Worm (Caenorhabditis elegans) whole organism, late embryonic: ENCODE data around the gene pqn-35.

Experiments
- C08G9.2 ChIP-seq: sonication (generic microtip); optimal IDR thresholded peaks from 2 replicates; lab custom pipeline; 2016; ENCODE audit warnings: mild to moderate bottlenecking, missing genetic modification characterization, moderate library complexity, missing compliant biosample characterization
- C38D4.7 ChIP-seq: fragments of 200-800 bp; sonication (Bioruptor generic); optimal IDR thresholded peaks from 2 replicates; lab custom pipeline; 2018; ENCODE audit warnings: mild to moderate bottlenecking, missing genetic modification characterization, moderate library complexity, missing compliant biosample characterization
- K02D7.2 ChIP-seq: sonication (generic microtip); optimal IDR thresholded peaks from 2 replicates; lab custom pipeline; 2017; ENCODE audit warnings: mild to moderate bottlenecking, missing genetic modification characterization, missing compliant biosample characterization
- Y22D7AL.16 ChIP-seq: sonication (generic microtip); optimal IDR thresholded peaks from 2 replicates; lab custom pipeline; 2016; ENCODE audit warnings: missing genetic modification characterization, missing compliant biosample characterization
- ama-1 ChIP-seq: fragments of 150-350 bp; optimal IDR thresholded peaks from 2 replicates; lab custom pipeline; 2014
- ceh-14 ChIP-seq: sonication (generic microtip); optimal IDR thresholded peaks from 2 replicates; lab custom pipeline; 2016; ENCODE audit warnings: missing genotype, missing genetic modification characterization, missing compliant biosample characterization
- ceh-19 ChIP-seq: fragments of 200-800 bp; sonication (Bioruptor generic); optimal IDR thresholded peaks from 2 replicates; lab custom pipeline; 2018; ENCODE audit warnings: mild to moderate bottlenecking, missing genetic modification characterization, missing compliant biosample characterization
- ceh-2 ChIP-seq: sonication (generic microtip); optimal IDR thresholded peaks from 2 replicates; lab custom pipeline; 2016; ENCODE audit warnings: missing genotype, missing genetic modification characterization, missing compliant biosample characterization
- ceh-30 ChIP-seq: fragments of 150-350 bp; optimal IDR thresholded peaks from 2 replicates; lab custom pipeline; 2014; ENCODE audit warnings: missing biosample characterization, missing genetic modification characterization
- ceh-34 ChIP-seq: sonication (generic microtip); optimal IDR thresholded peaks from 2 replicates; lab custom pipeline; 2016; ENCODE audit warnings: mild to moderate bottlenecking, missing genetic modification characterization, missing compliant biosample characterization
- ceh-48 ChIP-seq: sonication (generic microtip); optimal IDR thresholded peaks from 2 replicates; lab custom pipeline; 2016; ENCODE audit warnings: missing genetic modification characterization, inconsistent platforms, missing compliant biosample characterization
- ceh-9 ChIP-seq: sonication (generic microtip); optimal IDR thresholded peaks from 2 replicates; lab custom pipeline; 2016; ENCODE audit warnings: mild to moderate bottlenecking, missing genetic modification characterization, inconsistent platforms, missing compliant biosample characterization
- che-1 ChIP-seq: sonication (generic microtip); optimal IDR thresholded peaks from 2 replicates; lab custom pipeline; 2016; ENCODE audit warnings: mild to moderate bottlenecking, missing genetic modification characterization, missing compliant biosample characterization
- dmd-4 ChIP-seq: sonication (generic microtip); optimal IDR thresholded peaks from 2 replicates; lab custom pipeline; 2016; ENCODE audit warnings: borderline replicate concordance, missing genetic modification characterization, missing compliant biosample characterization
- ets-4 ChIP-seq: sonication (generic microtip); optimal IDR thresholded peaks from 2 replicates; lab custom pipeline; 2016; ENCODE audit warnings: missing genetic modification characterization, missing compliant biosample characterization
- eyg-1 ChIP-seq: sonication (generic microtip); optimal IDR thresholded peaks from 2 replicates; lab custom pipeline; 2016; ENCODE audit warnings: missing genotype, missing genetic modification characterization, missing compliant biosample characterization
- hlh-13 ChIP-seq: fragments of 200-800 bp; sonication (Bioruptor generic); optimal IDR thresholded peaks from 2 replicates; lab custom pipeline; 2018; ENCODE audit warnings: mild to moderate bottlenecking, missing genetic modification characterization, missing compliant biosample characterization
- hlh-30 ChIP-seq: sonication (generic microtip); optimal IDR thresholded peaks from 2 replicates; lab custom pipeline; 2017; ENCODE audit warnings: antibody characterized with exemption, missing genetic modification characterization, missing compliant biosample characterization; ENCODE audit not compliant: insufficient read depth
- hlh-6 ChIP-seq: sonication (generic microtip); optimal IDR thresholded peaks from 2 replicates; lab custom pipeline; 2016; ENCODE audit warnings: missing genotype, missing genetic modification characterization, missing compliant biosample characterization
- hlh-8 ChIP-seq: sonication (generic microtip); optimal IDR thresholded peaks from 2 replicates; lab custom pipeline; 2016; ENCODE audit warnings: missing genotype, missing genetic modification characterization, missing compliant biosample characterization
- lin-11 ChIP-seq: fragments of 200-800 bp; sonication (Bioruptor generic); optimal IDR thresholded peaks from 2 replicates; lab custom pipeline; 2018; ENCODE audit warnings: mild to moderate bottlenecking, missing genetic modification characterization, missing compliant biosample characterization
- madf-2 ChIP-seq: sonication (generic microtip); optimal IDR thresholded peaks from 2 replicates; lab custom pipeline; 2017; ENCODE audit warnings: missing genetic modification characterization, missing compliant biosample characterization
- nhr-11 ChIP-seq: fragments of 150-350 bp; optimal IDR thresholded peaks from 2 replicates; lab custom pipeline; 2014; ENCODE audit warnings: missing biosample characterization, missing genetic modification characterization
- nhr-232 ChIP-seq: sonication (generic microtip); optimal IDR thresholded peaks from 2 replicates; lab custom pipeline; 2016; ENCODE audit warnings: missing genetic modification characterization, missing compliant biosample characterization
- odd-2 ChIP-seq: sonication (generic microtip); optimal IDR thresholded peaks from 2 replicates; lab custom pipeline; 2017; ENCODE audit warnings: antibody characterized with exemption, mild to moderate bottlenecking, missing genetic modification characterization, missing compliant biosample characterization
- pag-3 ChIP-seq: sonication (generic microtip); optimal IDR thresholded peaks from 2 replicates; lab custom pipeline; 2016; ENCODE audit warnings: missing compliant biosample characterization, missing genetic modification characterization, borderline replicate concordance
- pat-9 ChIP-seq: fragments of 200-800 bp; sonication (Bioruptor generic); optimal IDR thresholded peaks from 2 replicates; lab custom pipeline; 2018; ENCODE audit warnings: mild to moderate bottlenecking, missing genetic modification characterization, moderate library complexity, missing compliant biosample characterization
- pha-2 ChIP-seq: sonication (generic microtip); optimal IDR thresholded peaks from 2 replicates; lab custom pipeline; 2017; ENCODE audit warnings: mild to moderate bottlenecking, missing genetic modification characterization, missing compliant biosample characterization
- pqm-1 ChIP-seq: sonication (generic microtip); optimal IDR thresholded peaks from 2 replicates; lab custom pipeline; 2016; ENCODE audit warnings: missing genetic modification characterization, missing compliant biosample characterization
- ref-2 ChIP-seq: sonication (generic microtip); optimal IDR thresholded peaks from 2 replicates; lab custom pipeline; 2016; ENCODE audit warnings: missing genetic modification characterization, missing compliant biosample characterization
- rnt-1 ChIP-seq: sonication (generic microtip); optimal IDR thresholded peaks from 2 replicates; lab custom pipeline; 2016; ENCODE audit warnings: missing genetic modification characterization, missing compliant biosample characterization
- sox-2 ChIP-seq: fragments of 200-800 bp; sonication (Bioruptor generic); IDR thresholded peaks from 2 replicates; pipeline ENCODE4 v1.3.6; 2022; ENCODE audit warnings: missing genetic modification reagents, missing genetic modification characterization, missing compliant biosample characterization
- sox-4 ChIP-seq: sonication (generic microtip); optimal IDR thresholded peaks from 2 replicates; lab custom pipeline; 2017; ENCODE audit warnings: mild to moderate bottlenecking, missing genetic modification characterization, inconsistent platforms, missing compliant biosample characterization
- tbx-2 ChIP-seq: sonication (generic microtip); optimal IDR thresholded peaks from 2 replicates; lab custom pipeline; 2016; ENCODE audit warnings: missing genetic modification characterization, missing compliant biosample characterization
- unc-3 ChIP-seq, 2 experiments: fragments of 200-800 bp in 1 of 2; sonication (Bioruptor generic) in 1 of 2; sonication (generic microtip) in 1 of 2; conservative IDR thresholded peaks in 1 of 2; optimal IDR thresholded peaks in 1 of 2; 2 replicates each; pipeline versions ENCODE4 v1.3.6 to Lab custom; 2016 to 2022; ENCODE audit warnings: missing compliant biosample characterization in 2 of 2, missing genetic modification characterization in 2 of 2, missing genetic modification reagents in 1 of 2
- unc-42 ChIP-seq: sonication (generic microtip); optimal IDR thresholded peaks from 2 replicates; lab custom pipeline; 2016; ENCODE audit warnings: missing genotype, missing genetic modification characterization, missing compliant biosample characterization
- unc-55 ChIP-seq: sonication (generic microtip); optimal IDR thresholded peaks from 2 replicates; lab custom pipeline; 2017; ENCODE audit warnings: missing biosample characterization, missing genetic modification reagents, missing genetic modification characterization
- unc-86 ChIP-seq: sonication (generic microtip); optimal IDR thresholded peaks from 2 replicates; lab custom pipeline; 2016; ENCODE audit warnings: missing genetic modification characterization, missing compliant biosample characterization

Gene pqn-35

DNA sequence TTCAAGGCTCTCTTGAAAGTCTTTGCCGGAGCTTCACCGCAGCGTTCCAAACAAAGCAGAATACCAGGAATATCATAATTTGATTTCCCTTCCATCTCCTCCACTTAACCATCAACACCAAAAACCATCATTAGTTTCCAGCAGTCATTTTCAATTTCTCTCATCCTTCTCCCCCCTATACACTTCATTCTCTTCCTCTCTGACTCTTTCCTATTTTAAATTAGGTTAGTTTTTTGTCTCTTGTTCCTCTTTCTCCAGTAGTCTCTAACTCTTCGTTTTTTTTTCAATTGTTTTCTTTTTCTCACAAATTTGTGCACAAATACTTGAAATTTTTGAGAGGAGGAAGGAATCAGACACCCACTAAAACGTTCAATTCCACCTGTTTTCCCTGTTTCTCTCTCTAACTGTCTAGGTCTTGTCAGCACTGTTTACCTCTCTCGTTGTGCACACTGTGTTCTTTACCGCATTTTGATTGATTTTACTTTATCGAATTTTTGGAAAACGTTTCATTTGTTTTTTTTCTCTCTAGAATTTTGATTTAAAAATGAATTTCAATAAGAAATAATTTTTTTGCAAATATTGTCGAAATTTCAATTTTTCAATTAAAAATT, 6.0 kb upstream of the pqn-35 start:
- TF ChIP-seq unc-86 (tag; lab: Kevin White, UChicago) (no peak), lin-11 (tag; lab: Kevin White, UChicago) (no peak), tbx-2 (tag; lab: Kevin White, UChicago) (no peak), nhr-232 (tag; lab: Kevin White, UChicago) (no peak), ceh-48 (no peak), sox-2 (GFP tag; lab: Robert Waterston, UW) (no peak), unc-42 (peak; percentile 69), ref-2 (tag; lab: Kevin White, UChicago) (no peak), pat-9 (tag; lab: Kevin White, UChicago) (no peak)

ce11 chrII:4608073-4608472, 4.7 kb upstream of the pqn-35 start, which contains the start of gene F35D11.3:
Gene F35D11.3 (plus strand): TSS chrII:4608372.
- TF ChIP-seq odd-2 (tag; lab: Kevin White, UChicago) (no peak), K02D7.2 (tag; lab: Kevin White, UChicago) (no peak), pat-9 (tag; lab: Kevin White, UChicago) (no peak), ceh-30 (tag; lab: Kevin White, UChicago) (no peak), hlh-6 (tag; lab: Kevin White, UChicago) (no peak), nhr-11 (no peak), nhr-232 (tag; lab: Kevin White, UChicago) (no peak), hlh-30 (tag; lab: Kevin White, UChicago) (no peak), unc-42 (no peak), madf-2 (no peak), unc-55 (no peak), ceh-9 (tag; lab: Kevin White, UChicago) (no peak)

DNA sequence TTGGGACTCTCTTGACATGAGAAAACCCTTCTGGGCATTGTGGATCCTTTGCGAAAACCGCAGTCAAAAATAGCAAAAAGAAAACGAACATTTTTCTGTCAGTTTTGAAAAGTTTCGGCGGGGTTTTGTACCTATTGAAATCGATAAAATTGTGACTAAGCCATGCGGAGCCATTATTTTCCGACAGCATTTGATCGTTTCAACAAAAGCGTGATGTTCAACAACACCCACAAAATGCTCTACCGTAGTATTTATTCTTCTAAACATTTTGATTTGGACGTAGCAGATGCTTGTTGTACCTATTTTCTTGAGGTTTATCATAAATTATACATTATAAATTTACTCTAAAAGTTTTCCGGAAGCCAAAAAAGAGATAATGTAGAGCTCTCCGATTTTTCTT, 3.6 kb downstream of the pqn-35 start, which contains the start of gene clec-136:
Gene clec-136, minus strand, starts transcription at position 101 of the 400 bp plus-strand sequence.
- TF ChIP-seq ceh-34 (tag; lab: Kevin White, UChicago) (no peak), pat-9 (tag; lab: Kevin White, UChicago) (no peak), hlh-30 (tag; lab: Kevin White, UChicago) (no peak), rnt-1 (tag; lab: Kevin White, UChicago) (no peak), ceh-19 (GFP tag; lab: Kevin White, UChicago) (no peak)
- TF ChIP-seq, all 69 proteins: peak for 0

ce11 chrII:4617990-4618389, 5.2 kb downstream of the pqn-35 start, which contains the start of gene clec-137:
Gene clec-137 (minus strand): TSS chrII:4618090.
- TF ChIP-seq madf-2 (no peak), ceh-34 (tag; lab: Kevin White, UChicago) (no peak), lin-11 (tag; lab: Kevin White, UChicago) (no peak), C08G9.2 (tag; lab: Kevin White, UChicago) (no peak), unc-3 (GFP tag; conservative IDR thresholded peaks at IDR 0.05; lab: Robert Waterston, UW) (no peak), unc-3 (tag; optimal IDR thresholded peaks at IDR 0.05; lab: Kevin White, UChicago) (no peak), pag-3 (tag; lab: Kevin White, UChicago) (no peak), sox-4 (no peak), Y22D7AL.16 (tag; lab: Kevin White, UChicago) (no peak)

- TF ChIP-seq ceh-9 (tag; lab: Kevin White, UChicago) (no peak), hlh-13 (no peak), C38D4.7 (GFP tag; lab: Kevin White, UChicago) (no peak), Y22D7AL.16 (tag; lab: Kevin White, UChicago) (no peak), rnt-1 (tag; lab: Kevin White, UChicago) (no peak), pat-9 (tag; lab: Kevin White, UChicago) (no peak), dmd-4 (tag; lab: Kevin White, UChicago) (no peak), hlh-8 (tag; lab: Kevin White, UChicago) (no peak), ceh-14 (tag; lab: Kevin White, UChicago) (no peak), ceh-2 (tag; lab: Kevin White, UChicago) (no peak), che-1 (tag; lab: Kevin White, UChicago) (no peak), pqm-1 (tag; lab: Kevin White, UChicago) (no peak), hlh-6 (tag; lab: Kevin White, UChicago) (no peak), ama-1 (lab: Kevin White, UChicago) (no peak), pha-2 (tag; lab: Kevin White, UChicago) (no peak), ets-4 (tag; lab: Kevin White, UChicago) (no peak), C08G9.2 (tag; lab: Kevin White, UChicago) (no peak), eyg-1 (tag; lab: Kevin White, UChicago) (no peak)
Measured at ce11 chrII:4619700-4620099, 6.9 kb downstream of the pqn-35 start, which contains the start of gene clec-138. Gene clec-138 (minus strand): TSS chrII:4619800.
